Worm (Caenorhabditis elegans) whole organism, early embryonic: Measurements from ENCODE around the gene rog-1.

Experiments
- ama-1 ChIP-seq: fragments of 150-350 bp; optimal IDR thresholded peaks from 2 replicates; lab custom pipeline; 2014
- ceh-13 ChIP-seq: fragments of 200-800 bp; sonication (Bioruptor generic); optimal IDR thresholded peaks from 2 replicates; lab custom pipeline; 2018; ENCODE audit warnings: mild to moderate bottlenecking, missing genetic modification characterization, missing compliant biosample characterization
- ceh-36 ChIP-seq: sonication (generic microtip); optimal IDR thresholded peaks from 2 replicates; lab custom pipeline; 2016; ENCODE audit warnings: missing genetic modification characterization, inconsistent platforms, missing compliant biosample characterization
- flt-1 ChIP-seq: fragments of 200-800 bp; sonication (Bioruptor generic); IDR thresholded peaks from 2 replicates; pipeline ENCODE4 v1.3.6; 2022; ENCODE audit warnings: missing genetic modification characterization, missing compliant biosample characterization
- hmbx-1 ChIP-seq: sonication (generic microtip); optimal IDR thresholded peaks from 2 replicates; lab custom pipeline; 2016; ENCODE audit warnings: mild to moderate bottlenecking, missing genetic modification characterization, missing compliant biosample characterization
- hmg-4 ChIP-seq: fragments of 200-800 bp; sonication (Bioruptor generic); optimal IDR thresholded peaks from 2 replicates; lab custom pipeline; 2018; ENCODE audit warnings: mild to moderate bottlenecking, missing genetic modification characterization, missing compliant biosample characterization
- hnd-1 ChIP-seq: sonication (generic microtip); optimal IDR thresholded peaks from 2 replicates; lab custom pipeline; 2016; ENCODE audit warnings: missing genetic modification characterization, missing compliant biosample characterization
- pes-1 ChIP-seq: fragments of 200-800 bp; sonication (Bioruptor generic); IDR thresholded peaks from 2 replicates; pipeline ENCODE4 v1.3.6; 2022; ENCODE audit warnings: missing genetic modification reagents, missing genetic modification characterization, missing compliant biosample characterization
- scrt-1 ChIP-seq: fragments of 200-800 bp; sonication (Bioruptor generic); IDR thresholded peaks from 2 replicates; pipeline ENCODE4 v1.3.6; 2022; ENCODE audit warnings: missing genetic modification characterization, missing compliant biosample characterization
- tbx-37 ChIP-seq: fragments of 200-800 bp; sonication (Bioruptor generic); conservative IDR thresholded peaks from 2 replicates; pipeline ENCODE4 v1.3.6; 2022; ENCODE audit warnings: missing genetic modification reagents, missing genetic modification characterization, missing compliant biosample characterization

DNA sequence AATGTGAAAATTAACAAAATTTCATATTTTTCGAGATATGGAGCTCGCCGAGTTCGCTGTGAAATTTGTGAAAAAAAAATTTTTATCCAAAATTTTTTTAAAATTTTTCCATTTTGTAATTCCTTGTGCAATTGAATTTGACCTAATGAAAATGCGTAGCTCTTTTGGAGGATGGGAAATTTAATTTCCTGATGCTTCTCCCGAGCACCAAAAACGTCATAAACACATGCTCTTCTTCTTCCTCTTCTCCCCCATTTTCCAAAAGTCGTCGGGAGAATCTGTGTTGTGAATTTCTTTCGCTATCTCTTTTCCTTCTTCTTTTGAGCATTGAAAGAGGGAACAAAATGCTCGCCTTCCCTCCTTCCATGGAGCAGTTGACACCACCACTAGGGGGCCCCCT, 33.4 kb downstream of the rog-1 start:
- no peak for TF ChIP-seq ceh-13 (GFP tag; lab: Kevin White, UChicago)
- TF ChIP-seq ceh-36 (tag; lab: Kevin White, UChicago): no peak
- no peak for TF ChIP-seq scrt-1 (GFP tag; lab: Robert Waterston, UW)
- TF ChIP-seq tbx-37 (GFP tag; lab: Robert Waterston, UW): no peak
- no peak for TF ChIP-seq ama-1
- no peak for TF ChIP-seq hmbx-1 (tag; lab: Kevin White, UChicago)
- no peak for TF ChIP-seq flt-1
- no peak for TF ChIP-seq hmg-4 (GFP tag; lab: Kevin White, UChicago)
- TF ChIP-seq pes-1: no peak
- no peak for TF ChIP-seq hnd-1
